Worm (Caenorhabditis elegans) whole organism, L2 larva: ENCODE results near the gene F34D10.4.

Experiments used
- C34F6.9 ChIP-seq: fragments of 150-350 bp; optimal IDR thresholded peaks from 2 replicates; lab custom pipeline; 2014; ENCODE audit warnings: missing biosample characterization, missing genetic modification characterization
- F13H6.1 ChIP-seq: sonication (generic microtip); optimal IDR thresholded peaks from 2 replicates; lab custom pipeline; 2016; ENCODE audit warnings: missing genetic modification characterization, missing compliant biosample characterization
- R02D3.7 ChIP-seq: fragments of 150-350 bp; optimal IDR thresholded peaks from 2 replicates; lab custom pipeline; 2014; ENCODE audit warnings: missing biosample characterization, missing genetic modification characterization
- Y55F3AM.14 ChIP-seq: fragments of 200-800 bp; sonication (Bioruptor generic); optimal IDR thresholded peaks from 2 replicates; lab custom pipeline; 2018; ENCODE audit warnings: mild to moderate bottlenecking, missing genetic modification characterization, missing compliant biosample characterization
- ZK546.5 ChIP-seq: sonication (generic microtip); optimal IDR thresholded peaks from 2 replicates; lab custom pipeline; 2017; ENCODE audit warnings: missing biosample characterization, missing genetic modification characterization
- ama-1 ChIP-seq: fragments of 150-350 bp; optimal IDR thresholded peaks from 2 replicates; lab custom pipeline; 2018; ENCODE audit warnings: inconsistent platforms
- blmp-1 ChIP-seq: sonication (generic microtip); optimal IDR thresholded peaks from 2 replicates; lab custom pipeline; 2017; ENCODE audit warnings: missing genetic modification characterization, mild to moderate bottlenecking, missing compliant biosample characterization, antibody characterized with exemption, moderate library complexity; ENCODE audit not compliant: insufficient read depth
- crh-2 ChIP-seq: sonication (generic microtip); optimal IDR thresholded peaks from 2 replicates; lab custom pipeline; 2017; ENCODE audit warnings: missing biosample characterization, missing genetic modification characterization
- dmd-4 ChIP-seq: sonication (generic microtip); optimal IDR thresholded peaks from 2 replicates; lab custom pipeline; 2017; ENCODE audit warnings: missing biosample characterization, missing genetic modification characterization
- elt-1 ChIP-seq: fragments of 150-350 bp; optimal IDR thresholded peaks from 2 replicates; lab custom pipeline; 2014; ENCODE audit warnings: missing biosample characterization, missing genetic modification characterization
- elt-3 ChIP-seq: sonication (generic microtip); optimal IDR thresholded peaks from 2 replicates; lab custom pipeline; 2017; ENCODE audit warnings: missing biosample characterization, missing genetic modification characterization
- fos-1 ChIP-seq: fragments of 150-350 bp; optimal IDR thresholded peaks from 2 replicates; lab custom pipeline; 2014; ENCODE audit warnings: missing biosample characterization, missing genetic modification characterization
- gmeb-1 ChIP-seq: fragments of 150-350 bp; optimal IDR thresholded peaks from 2 replicates; lab custom pipeline; 2014; ENCODE audit warnings: missing biosample characterization, missing genetic modification characterization
- lin-11 ChIP-seq: fragments of 150-350 bp; sonication (generic microtip); optimal IDR thresholded peaks from 2 replicates; lab custom pipeline; 2014; ENCODE audit warnings: missing biosample characterization, missing genetic modification characterization, inconsistent platforms, mixed read lengths
- lin-13 ChIP-seq: fragments of 150-350 bp; optimal IDR thresholded peaks from 2 replicates; lab custom pipeline; 2014; ENCODE audit warnings: missing biosample characterization, missing genetic modification reagents, missing genetic modification characterization
- lin-39 ChIP-seq: fragments of 150-350 bp; optimal IDR thresholded peaks from 2 replicates; lab custom pipeline; 2014; ENCODE audit warnings: missing biosample characterization, missing genetic modification reagents, missing genetic modification characterization
- lsy-2 ChIP-seq, 2 experiments: fragments of 150-350 bp in 1 of 2; sonication (generic microtip) in 1 of 2; optimal IDR thresholded peaks; 2 replicates each; lab custom pipeline; 2014 to 2017; ENCODE audit warnings: missing biosample characterization in 2 of 2, missing genetic modification characterization in 2 of 2
- mab-5 ChIP-seq: fragments of 150-350 bp; optimal IDR thresholded peaks from 2 replicates; lab custom pipeline; 2014; ENCODE audit warnings: missing biosample characterization, missing genetic modification characterization
- mbf-1 ChIP-seq: sonication (generic microtip); optimal IDR thresholded peaks from 2 replicates; lab custom pipeline; 2017; ENCODE audit warnings: missing biosample characterization, missing genetic modification characterization
- mdl-1 ChIP-seq, 2 experiments: fragments of 150-350 bp in 1 of 2; sonication (generic microtip) in 1 of 2; optimal IDR thresholded peaks; 2 replicates each; lab custom pipeline; 2017; ENCODE audit warnings: missing biosample characterization in 2 of 2, missing genetic modification characterization in 2 of 2
- nhr-11 ChIP-seq: fragments of 150-350 bp; optimal IDR thresholded peaks from 2 replicates; lab custom pipeline; 2014; ENCODE audit warnings: missing biosample characterization, missing genetic modification characterization
- nhr-12 ChIP-seq: fragments of 150-350 bp; optimal IDR thresholded peaks from 2 replicates; lab custom pipeline; 2014; ENCODE audit warnings: missing biosample characterization, missing genetic modification characterization
- nhr-129 ChIP-seq: fragments of 150-350 bp; optimal IDR thresholded peaks from 2 replicates; lab custom pipeline; 2014; ENCODE audit warnings: missing biosample characterization, missing genetic modification characterization
- nhr-23 ChIP-seq: fragments of 150-350 bp; optimal IDR thresholded peaks from 2 replicates; lab custom pipeline; 2014; ENCODE audit warnings: missing biosample characterization, missing genetic modification reagents, missing genetic modification characterization
- nhr-25 ChIP-seq: fragments of 150-350 bp; sonication (generic microtip); optimal IDR thresholded peaks from 3 replicates; lab custom pipeline; 2014; ENCODE audit warnings: missing biosample characterization, missing genetic modification characterization
- nhr-6 ChIP-seq: fragments of 150-350 bp; optimal IDR thresholded peaks from 2 replicates; lab custom pipeline; 2014; ENCODE audit warnings: missing biosample characterization, missing genetic modification characterization
- skn-1 ChIP-seq: sonication (generic microtip); optimal IDR thresholded peaks from 2 replicates; lab custom pipeline; 2017; ENCODE audit warnings: missing biosample characterization, missing genetic modification characterization
- sma-9 ChIP-seq, 2 experiments: fragments of 150-350 bp in 1 of 2; sonication (generic microtip) in 1 of 2; optimal IDR thresholded peaks; 2 replicates each; lab custom pipeline; 2014 to 2016; ENCODE audit warnings: missing genetic modification characterization in 2 of 2, mild to moderate bottlenecking in 1 of 2, missing biosample characterization in 1 of 2, missing compliant biosample characterization in 1 of 2, missing genetic modification reagents in 1 of 2, moderate library complexity in 1 of 2
- snpc-4 ChIP-seq: fragments of 150-350 bp; optimal IDR thresholded peaks from 2 replicates; lab custom pipeline; 2014; ENCODE audit warnings: missing biosample characterization, missing genetic modification characterization
- unc-39 ChIP-seq: fragments of 150-350 bp; optimal IDR thresholded peaks from 2 replicates; lab custom pipeline; 2014; ENCODE audit warnings: missing biosample characterization, missing genetic modification characterization
- ztf-1 ChIP-seq: fragments of 200-800 bp; sonication (Bioruptor generic); conservative IDR thresholded peaks from 2 replicates; pipeline ENCODE4 v1.3.6; 2022; ENCODE audit warnings: missing genetic modification characterization, missing compliant biosample characterization
- ztf-11 ChIP-seq: sonication (generic microtip); optimal IDR thresholded peaks from 2 replicates; lab custom pipeline; 2017; ENCODE audit warnings: missing biosample characterization, missing genetic modification characterization
- ztf-4 ChIP-seq: fragments of 150-350 bp; optimal IDR thresholded peaks from 2 replicates; lab custom pipeline; 2014; ENCODE audit warnings: missing biosample characterization, missing genetic modification characterization

Gene F34D10.4

DNA sequence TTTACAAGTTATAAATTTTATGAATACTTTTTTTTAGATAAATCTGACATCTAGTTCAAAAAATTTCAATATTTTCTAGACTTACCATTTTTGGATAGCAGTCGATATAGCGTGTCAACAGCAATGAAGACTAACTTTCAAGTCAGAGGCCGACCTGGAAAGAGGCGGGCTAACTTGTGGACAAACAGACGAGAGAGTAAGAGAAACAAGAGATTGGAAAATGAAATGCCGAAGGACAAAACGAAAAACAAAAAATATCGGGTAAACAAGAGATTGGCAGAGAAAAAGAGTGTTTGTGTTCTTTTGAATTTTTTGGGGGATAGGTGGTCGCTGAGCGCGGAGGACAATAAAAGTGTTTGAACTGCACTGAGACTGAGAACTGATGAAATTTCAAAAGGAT lies 36.8 kb downstream of the F34D10.4 start, which contains the start of gene lec-4 (continued):
- TF ChIP-seq ztf-4 (tag; lab: Kevin White, UChicago) = no peak
- peak; percentile 43 for TF ChIP-seq sma-9 (GFP tag; optimal IDR thresholded peaks at IDR 0.05; lab: Kevin White, UChicago)
- TF ChIP-seq sma-9 (tag; optimal IDR thresholded peaks at IDR 0.05; lab: Kevin White, UChicago) = no peak
- TF ChIP-seq mbf-1 = no peak
- TF ChIP-seq snpc-4 (tag; lab: Kevin White, UChicago) = no peak
- TF ChIP-seq nhr-6 (tag; lab: Kevin White, UChicago) = peak; percentile 60
- no peak for TF ChIP-seq Y55F3AM.14 (GFP tag; lab: Kevin White, UChicago)
- TF ChIP-seq elt-1 = no peak
- no peak for TF ChIP-seq gmeb-1 (tag; lab: Kevin White, UChicago)
- TF ChIP-seq nhr-25 = peak; percentile 40
- no peak for TF ChIP-seq lin-11
- no peak for TF ChIP-seq ztf-1 (GFP tag; lab: Robert Waterston, UW)
- no peak for TF ChIP-seq dmd-4 (tag; lab: Kevin White, UChicago)
- no peak for TF ChIP-seq ZK546.5 (tag; lab: Kevin White, UChicago)
- TF ChIP-seq lin-39 (tag; lab: Kevin White, UChicago) = no peak
- TF ChIP-seq lin-13 (GFP tag; lab: Kevin White, UChicago) = peak; percentile 3
- peak; percentile 51 for TF ChIP-seq ama-1 (lab: Kevin White, UChicago)
- peak; percentile 59 for TF ChIP-seq fos-1
- no peak for TF ChIP-seq nhr-11 (tag; lab: Kevin White, UChicago)
- no peak for TF ChIP-seq elt-3
- no peak for TF ChIP-seq nhr-23 (tag; lab: Kevin White, UChicago)
- TF ChIP-seq mdl-1 (tag; optimal IDR thresholded peaks at IDR 0.05; lab: Kevin White, UChicago) = no peak

DNA sequence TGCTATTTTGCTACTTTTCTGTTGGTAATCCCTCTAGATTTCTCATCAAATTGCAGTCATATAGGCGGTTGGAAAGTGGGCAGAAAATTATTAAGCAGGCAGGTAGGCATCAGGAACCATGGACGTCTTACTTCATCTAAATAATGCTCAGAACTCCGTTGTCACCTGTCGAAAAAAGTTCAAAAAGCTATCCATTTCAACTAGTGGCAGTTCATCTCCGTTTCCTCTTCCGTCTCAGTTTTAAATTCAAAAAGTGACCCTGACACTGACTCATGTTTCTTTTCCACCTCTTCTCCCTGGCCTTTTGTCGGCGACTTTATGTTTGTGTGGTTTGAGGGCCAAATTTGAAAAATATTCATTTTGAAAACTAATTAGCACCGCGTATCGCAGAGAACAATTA lies 38.1 kb downstream of the F34D10.4 start:
- TF ChIP-seq Y55F3AM.14 (GFP tag; lab: Kevin White, UChicago) (no peak), blmp-1 (tag; lab: Kevin White, UChicago) (no peak), nhr-25 (peak; percentile 18), lsy-2 (tag; optimal IDR thresholded peaks at IDR 0.05; lab: Kevin White, UChicago) (no peak), sma-9 (GFP tag; optimal IDR thresholded peaks at IDR 0.05; lab: Kevin White, UChicago) (no peak), sma-9 (tag; optimal IDR thresholded peaks at IDR 0.05; lab: Kevin White, UChicago) (no peak), ztf-11 (tag; lab: Kevin White, UChicago) (no peak), unc-39 (no peak)

DNA sequence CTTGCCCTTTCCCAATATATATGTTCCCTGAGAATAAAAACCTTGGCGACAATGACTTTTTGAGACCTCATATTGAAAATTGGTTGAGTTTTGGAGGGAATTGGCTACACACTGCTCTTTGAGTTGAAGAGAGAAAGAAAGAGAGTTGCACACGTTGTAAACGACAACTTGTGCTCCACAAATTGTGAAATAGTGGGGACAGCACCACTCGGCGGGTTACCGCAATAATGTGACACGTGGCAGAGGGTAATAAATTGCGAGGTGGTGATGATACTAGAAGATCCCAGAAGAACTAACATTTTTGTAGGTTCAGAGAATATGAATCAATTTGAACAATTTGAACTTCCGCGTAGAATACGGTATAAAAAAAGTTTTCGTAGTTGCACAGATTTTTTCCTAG lies 45.4 kb downstream of the F34D10.4 start:
- TF ChIP-seq R02D3.7 = no peak
- TF ChIP-seq ama-1 (lab: Kevin White, UChicago) = no peak
- TF ChIP-seq gmeb-1 (tag; lab: Kevin White, UChicago) = no peak
- TF ChIP-seq nhr-129 (tag; lab: Kevin White, UChicago) = peak; percentile 53
- peak; percentile 32 for TF ChIP-seq ztf-4 (tag; lab: Kevin White, UChicago)
- TF ChIP-seq dmd-4 (tag; lab: Kevin White, UChicago) = no peak
- TF ChIP-seq lin-13 (GFP tag; lab: Kevin White, UChicago) = no peak
- no peak for TF ChIP-seq Y55F3AM.14 (GFP tag; lab: Kevin White, UChicago)
- peak; percentile 23 for TF ChIP-seq F13H6.1 (tag; lab: Kevin White, UChicago)
- TF ChIP-seq nhr-12 (tag; lab: Kevin White, UChicago) = no peak
- no peak for TF ChIP-seq ztf-11 (tag; lab: Kevin White, UChicago)
- peak; percentile 12 for TF ChIP-seq C34F6.9 (tag; lab: Kevin White, UChicago)
- TF ChIP-seq lin-11 = no peak
- peak; percentile 81 for TF ChIP-seq crh-2 (tag; lab: Kevin White, UChicago)
- peak; percentile 27 for TF ChIP-seq sma-9 (GFP tag; optimal IDR thresholded peaks at IDR 0.05; lab: Kevin White, UChicago)
- TF ChIP-seq sma-9 (tag; optimal IDR thresholded peaks at IDR 0.05; lab: Kevin White, UChicago) = no peak

DNA sequence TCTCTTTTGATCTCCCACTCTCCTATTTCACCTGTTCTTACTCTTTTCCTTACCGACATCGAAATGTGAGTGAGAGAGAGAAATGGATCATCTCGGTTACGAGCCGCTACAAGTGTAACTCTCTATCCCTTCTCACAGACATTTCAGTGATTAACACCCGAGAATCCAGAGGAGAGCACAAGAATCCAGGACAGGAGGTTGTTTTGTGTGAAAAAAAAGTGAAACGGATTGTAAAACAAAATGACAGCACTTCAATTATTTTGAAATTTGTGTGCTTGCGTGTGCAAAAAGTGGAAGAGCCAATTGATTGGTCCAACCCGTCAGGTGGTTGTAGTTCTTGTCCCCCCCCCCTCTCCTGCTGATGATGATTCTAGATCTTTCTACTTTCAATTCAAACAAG lies 46.5 kb downstream of the F34D10.4 start:
- TF ChIP-seq nhr-11 (tag; lab: Kevin White, UChicago) (no peak), F13H6.1 (tag; lab: Kevin White, UChicago) (peak; percentile 77), lsy-2 (tag; optimal IDR thresholded peaks at IDR 0.05; lab: Kevin White, UChicago) (peak in 1 of 2 experiments; percentile 64), nhr-129 (tag; lab: Kevin White, UChicago) (peak; percentile 61), crh-2 (tag; lab: Kevin White, UChicago) (peak; percentile 24), nhr-12 (tag; lab: Kevin White, UChicago) (no peak), sma-9 (GFP tag; optimal IDR thresholded peaks at IDR 0.05; lab: Kevin White, UChicago) (peak; percentile 13), sma-9 (tag; optimal IDR thresholded peaks at IDR 0.05; lab: Kevin White, UChicago) (no peak), lin-13 (GFP tag; lab: Kevin White, UChicago) (peak; percentile 39)

DNA sequence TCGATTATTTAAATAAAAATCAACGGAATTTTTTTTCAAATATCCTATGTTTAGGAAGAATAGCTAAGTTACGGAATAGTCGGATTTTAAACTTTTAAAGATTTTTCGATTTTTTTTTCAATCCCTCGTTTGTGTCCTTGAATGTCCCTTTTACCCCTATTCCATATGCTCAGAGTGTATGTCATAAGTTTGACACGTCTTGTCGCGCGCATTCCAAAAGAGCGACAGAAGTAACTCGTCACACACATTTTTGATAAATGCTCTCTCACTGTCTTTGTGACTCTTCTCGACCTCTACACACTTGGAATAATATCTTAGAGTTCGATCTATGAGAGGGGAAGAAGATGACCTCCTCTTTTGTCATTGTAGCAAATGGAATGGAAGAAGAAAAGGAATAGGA lies 47.5 kb downstream of the F34D10.4 start:
- TF ChIP-seq mbf-1 (no peak), elt-3 (no peak), mab-5 (peak; percentile 30), skn-1 (tag; lab: Kevin White, UChicago) (no peak)
